Worm (Caenorhabditis elegans) whole organism, young adult: ENCODE measurements around the gene dyf-7.
A peak's percentile ranks its signal among the peaks of the same experiment; 100 is the strongest.
"Not testable (repeated sequence)": the region's sequence is repeated elsewhere in the genome, so short reads cannot be mapped to it uniquely, and the experiment has no call there.

Source experiments
- B0035.1 ChIP-seq: sonication (generic microtip); optimal IDR thresholded peaks from 2 replicates; lab custom pipeline; 2016; ENCODE audit warnings: missing genetic modification characterization, mild to moderate bottlenecking, missing compliant biosample characterization, missing genotype, missing genetic modification reagents
- D2030.7 ChIP-seq: fragments of 200-800 bp; sonication (Bioruptor generic); IDR thresholded peaks from 2 replicates; pipeline ENCODE4 v1.3.6; 2022; ENCODE audit warnings: missing genetic modification reagents, missing genetic modification characterization, missing compliant biosample characterization
- F22D6.2 ChIP-seq: sonication (generic microtip); optimal IDR thresholded peaks from 2 replicates; lab custom pipeline; 2016; ENCODE audit warnings: mild to moderate bottlenecking, missing genetic modification characterization, missing compliant biosample characterization
- F37B4.10 ChIP-seq: fragments of 200-800 bp; sonication (Bioruptor generic); IDR thresholded peaks from 2 replicates; pipeline ENCODE4 v1.3.6; 2022; ENCODE audit warnings: missing genetic modification characterization, missing compliant biosample characterization
- F39B2.1 ChIP-seq: fragments of 200-800 bp; sonication (Bioruptor generic); IDR thresholded peaks from 2 replicates; pipeline ENCODE4 v1.3.6; 2022; ENCODE audit warnings: missing genetic modification reagents, missing genetic modification characterization, missing compliant biosample characterization
- F57C9.4 ChIP-seq: sonication (generic microtip); optimal IDR thresholded peaks from 2 replicates; lab custom pipeline; 2017; ENCODE audit warnings: mild to moderate bottlenecking, missing genetic modification characterization, missing compliant biosample characterization
- K11D2.4 ChIP-seq: fragments of 200-800 bp; sonication (Bioruptor generic); IDR thresholded peaks from 2 replicates; pipeline ENCODE4 v1.3.6; 2022; ENCODE audit warnings: missing genetic modification reagents, missing genetic modification characterization, missing compliant biosample characterization
- K12H6.12 ChIP-seq: fragments of 200-800 bp; sonication (Bioruptor generic); optimal IDR thresholded peaks from 2 replicates; lab custom pipeline; 2018; ENCODE audit warnings: mild to moderate bottlenecking, missing genetic modification characterization, missing compliant biosample characterization
- Y67H2A.10 ChIP-seq: fragments of 200-800 bp; sonication (Bioruptor generic); conservative IDR thresholded peaks from 2 replicates; pipeline ENCODE4 v1.3.6; 2022; ENCODE audit warnings: missing genetic modification reagents, missing genetic modification characterization, missing compliant biosample characterization
- Y79H2A.3 ChIP-seq: fragments of 200-800 bp; sonication (Bioruptor generic); conservative IDR thresholded peaks from 2 replicates; pipeline ENCODE4 v1.3.6; 2022; ENCODE audit warnings: missing genetic modification reagents, missing genetic modification characterization, missing compliant biosample characterization
- Y95B8A.8 ChIP-seq: fragments of 200-800 bp; sonication (Bioruptor generic); IDR thresholded peaks from 2 replicates; pipeline ENCODE4 v1.3.6; 2022; ENCODE audit warnings: missing genetic modification reagents, missing genetic modification characterization, missing compliant biosample characterization
- ama-1 ChIP-seq, 3 experiments: fragments of 150-350 bp in 1 of 3; sonication (generic microtip) in 2 of 3; optimal IDR thresholded peaks; 2 replicates each; lab custom pipeline; 2014 to 2018; ENCODE audit warnings: missing biosample characterization in 2 of 3, missing genetic modification characterization in 2 of 3, missing genetic modification reagents in 2 of 3
- aptf-3 ChIP-seq: fragments of 200-800 bp; sonication (Bioruptor generic); IDR thresholded peaks from 2 replicates; pipeline ENCODE4 v1.3.6; 2022; ENCODE audit warnings: missing genetic modification characterization, missing compliant biosample characterization
- atf-7 ChIP-seq: sonication (generic microtip); optimal IDR thresholded peaks from 2 replicates; lab custom pipeline; 2017; ENCODE audit warnings: mild to moderate bottlenecking, missing genetic modification characterization, missing compliant biosample characterization
- bed-2 ChIP-seq: fragments of 200-800 bp; sonication (Bioruptor generic); IDR thresholded peaks from 2 replicates; pipeline ENCODE4 v1.3.6; 2022; ENCODE audit warnings: missing genetic modification reagents, missing genetic modification characterization, missing compliant biosample characterization
- cebp-2 ChIP-seq: fragments of 200-800 bp; sonication (Bioruptor generic); IDR thresholded peaks from 2 replicates; pipeline ENCODE4 v1.3.6; 2022; ENCODE audit warnings: missing genetic modification characterization, missing compliant biosample characterization
- ceh-58 ChIP-seq: fragments of 200-800 bp; sonication (Bioruptor generic); IDR thresholded peaks from 2 replicates; pipeline ENCODE4 v1.3.6; 2022; ENCODE audit warnings: missing genetic modification characterization, missing compliant biosample characterization
- egrh-3 ChIP-seq: fragments of 200-800 bp; sonication (Bioruptor generic); IDR thresholded peaks from 2 replicates; pipeline ENCODE4 v1.3.6; 2022; ENCODE audit warnings: missing genetic modification reagents, missing genetic modification characterization, missing compliant biosample characterization
- fkh-3 ChIP-seq: sonication (generic microtip); optimal IDR thresholded peaks from 2 replicates; lab custom pipeline; 2016; ENCODE audit warnings: mild to moderate bottlenecking, missing genetic modification characterization, missing compliant biosample characterization
- gei-17 ChIP-seq: fragments of 200-800 bp; sonication (Bioruptor generic); optimal IDR thresholded peaks from 2 replicates; lab custom pipeline; 2018; ENCODE audit warnings: mild to moderate bottlenecking, missing genetic modification characterization, missing compliant biosample characterization
- him-1 ChIP-seq: sonication (generic microtip); optimal IDR thresholded peaks from 2 replicates; lab custom pipeline; 2016; ENCODE audit warnings: missing genotype, missing genetic modification reagents, missing genetic modification characterization, missing compliant biosample characterization
- hlh-26 ChIP-seq: fragments of 200-800 bp; sonication (Bioruptor generic); conservative IDR thresholded peaks from 2 replicates; pipeline ENCODE4 v1.3.6; 2022; ENCODE audit warnings: missing genetic modification reagents, missing genetic modification characterization, missing compliant biosample characterization
- hmg-1.2 ChIP-seq: fragments of 200-800 bp; sonication (Bioruptor generic); IDR thresholded peaks from 2 replicates; pipeline ENCODE4 v1.3.6; 2022; ENCODE audit warnings: missing genetic modification reagents, missing genetic modification characterization, missing compliant biosample characterization
- hrde-1 ChIP-seq: sonication (generic microtip); optimal IDR thresholded peaks from 2 replicates; lab custom pipeline; 2016; ENCODE audit warnings: missing genetic modification characterization, mild to moderate bottlenecking, missing compliant biosample characterization, moderate library complexity, missing genotype, missing genetic modification reagents, borderline replicate concordance
- let-526 ChIP-seq: fragments of 200-800 bp; sonication (Bioruptor generic); IDR thresholded peaks from 2 replicates; pipeline ENCODE4 v1.3.6; 2022; ENCODE audit warnings: missing genetic modification reagents, missing genetic modification characterization, missing compliant biosample characterization
- let-607 ChIP-seq, 2 experiments: fragments of 200-800 bp in 1 of 2; sonication (Bioruptor generic) in 1 of 2; sonication (generic microtip) in 1 of 2; optimal IDR thresholded peaks; 2 replicates each; lab custom pipeline; 2016 to 2018; ENCODE audit warnings: mild to moderate bottlenecking in 2 of 2, missing compliant biosample characterization in 2 of 2, missing genetic modification characterization in 2 of 2, moderate library complexity in 2 of 2, missing genotype in 1 of 2
- lin-26 ChIP-seq: fragments of 200-800 bp; sonication (Bioruptor generic); IDR thresholded peaks from 2 replicates; pipeline ENCODE4 v1.3.6; 2022; ENCODE audit warnings: missing genetic modification reagents, missing genetic modification characterization, missing compliant biosample characterization
- lin-35 ChIP-seq, 3 experiments: fragments of 150-350 bp in 2 of 3; sonication (generic microtip) in 1 of 3; optimal IDR thresholded peaks; 2 replicates each; lab custom pipeline; 2014 to 2018; ENCODE audit warnings: missing biosample characterization in 3 of 3, missing genetic modification characterization in 3 of 3, missing genetic modification reagents in 3 of 3
- lin-54 ChIP-seq: fragments of 200-800 bp; sonication (Bioruptor generic); optimal IDR thresholded peaks from 2 replicates; lab custom pipeline; 2018; ENCODE audit warnings: mild to moderate bottlenecking, missing genetic modification characterization, missing compliant biosample characterization
- lir-1 ChIP-seq: fragments of 200-800 bp; sonication (Bioruptor generic); conservative IDR thresholded peaks from 2 replicates; pipeline ENCODE4 v1.3.6; 2022; ENCODE audit warnings: missing genetic modification reagents, missing genetic modification characterization, missing compliant biosample characterization
- lsy-27 ChIP-seq: sonication (generic microtip); optimal IDR thresholded peaks from 2 replicates; lab custom pipeline; 2017; ENCODE audit warnings: missing genetic modification characterization, mild to moderate bottlenecking, missing compliant biosample characterization, antibody characterized with exemption, missing genotype, borderline replicate concordance; ENCODE audit not compliant: insufficient read depth
- madf-10 ChIP-seq: sonication (generic microtip); optimal IDR thresholded peaks from 2 replicates; lab custom pipeline; 2016; ENCODE audit warnings: mild to moderate bottlenecking, missing genetic modification characterization, missing compliant biosample characterization
- madf-3 ChIP-seq: fragments of 200-800 bp; sonication (Bioruptor generic); IDR thresholded peaks from 2 replicates; pipeline ENCODE4 v1.3.6; 2022; ENCODE audit warnings: missing genetic modification reagents, missing genetic modification characterization, missing compliant biosample characterization
- madf-6 ChIP-seq: fragments of 200-800 bp; sonication (Bioruptor generic); IDR thresholded peaks from 2 replicates; pipeline ENCODE4 v1.3.6; 2022; ENCODE audit warnings: missing genetic modification reagents, missing genetic modification characterization, missing compliant biosample characterization
- mel-28 ChIP-seq: sonication (generic microtip); optimal IDR thresholded peaks from 2 replicates; lab custom pipeline; 2016; ENCODE audit warnings: borderline replicate concordance, mild to moderate bottlenecking, missing genetic modification characterization, missing compliant biosample characterization
- mes-4 ChIP-seq: sonication (generic microtip); optimal IDR thresholded peaks from 2 replicates; lab custom pipeline; 2016; ENCODE audit warnings: missing genotype, missing genetic modification characterization, missing compliant biosample characterization
- mxl-1 ChIP-seq: sonication (generic microtip); optimal IDR thresholded peaks from 2 replicates; lab custom pipeline; 2016; ENCODE audit warnings: missing genetic modification characterization, missing compliant biosample characterization
- nfya-2 ChIP-seq: fragments of 200-800 bp; sonication (Bioruptor generic); IDR thresholded peaks from 2 replicates; pipeline ENCODE4 v1.3.6; 2022; ENCODE audit warnings: missing genetic modification reagents, missing genetic modification characterization, missing compliant biosample characterization
- nhr-80 ChIP-seq: sonication (generic microtip); optimal IDR thresholded peaks from 2 replicates; lab custom pipeline; 2016; ENCODE audit warnings: missing genetic modification characterization, missing compliant biosample characterization
- nhr-90 ChIP-seq: sonication (generic microtip); optimal IDR thresholded peaks from 2 replicates; lab custom pipeline; 2016; ENCODE audit warnings: missing genotype, mild to moderate bottlenecking, missing genetic modification characterization, missing compliant biosample characterization
- sptf-2 ChIP-seq: fragments of 200-800 bp; sonication (Bioruptor generic); optimal IDR thresholded peaks from 2 replicates; lab custom pipeline; 2018; ENCODE audit warnings: mild to moderate bottlenecking, missing genetic modification characterization, missing compliant biosample characterization
- unc-130 ChIP-seq: sonication (generic microtip); optimal IDR thresholded peaks from 2 replicates; lab custom pipeline; 2016; ENCODE audit warnings: missing genetic modification reagents, missing genetic modification characterization, missing compliant biosample characterization
- zfh-2 ChIP-seq: fragments of 200-800 bp; sonication (Bioruptor generic); conservative IDR thresholded peaks from 2 replicates; pipeline ENCODE4 v1.3.6; 2022; ENCODE audit warnings: missing genetic modification reagents, missing genetic modification characterization, missing compliant biosample characterization
- ztf-18 ChIP-seq: sonication (generic microtip); optimal IDR thresholded peaks from 2 replicates; lab custom pipeline; 2016; ENCODE audit warnings: missing genotype, mild to moderate bottlenecking, missing genetic modification characterization, missing compliant biosample characterization
- ztf-26 ChIP-seq: sonication (generic microtip); optimal IDR thresholded peaks from 2 replicates; lab custom pipeline; 2017; ENCODE audit warnings: missing genetic modification characterization, missing compliant biosample characterization
- ztf-28 ChIP-seq: fragments of 200-800 bp; sonication (Bioruptor generic); IDR thresholded peaks from 2 replicates; pipeline ENCODE4 v1.3.6; 2022; ENCODE audit warnings: missing genetic modification reagents, missing genetic modification characterization, missing compliant biosample characterization
- ztf-3 ChIP-seq: fragments of 200-800 bp; sonication (Bioruptor generic); optimal IDR thresholded peaks from 2 replicates; lab custom pipeline; 2018; ENCODE audit warnings: mild to moderate bottlenecking, missing genetic modification characterization, missing compliant biosample characterization
- ztf-6 ChIP-seq: fragments of 200-800 bp; sonication (Bioruptor generic); IDR thresholded peaks from 2 replicates; pipeline ENCODE4 v1.3.6; 2022; ENCODE audit warnings: missing genetic modification reagents, missing genetic modification characterization, missing compliant biosample characterization

Gene dyf-7

DNA sequence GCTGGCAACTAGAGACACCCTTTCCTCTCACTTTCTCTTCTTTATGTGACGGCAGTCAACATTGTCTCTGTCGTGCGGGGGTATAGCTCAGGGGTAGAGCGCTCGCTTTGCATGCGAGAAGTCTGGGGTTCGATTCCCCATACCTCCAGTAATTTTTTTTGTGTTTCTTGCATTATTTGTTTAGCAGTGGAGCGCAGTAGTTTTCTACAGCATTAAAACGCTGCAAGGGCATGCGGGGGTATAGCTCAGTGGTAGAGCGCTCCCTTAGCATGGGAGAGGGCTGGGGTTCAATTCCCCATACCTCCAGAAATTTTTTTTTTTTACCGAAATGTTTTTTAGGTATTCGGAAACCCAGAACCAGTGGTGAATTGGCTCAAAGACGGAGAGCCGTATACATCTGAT lies 45.1 kb downstream of the dyf-7 start (continued):
- TF ChIP-seq ztf-26 (tag; lab: Kevin White, UChicago): peak; percentile 95
- TF ChIP-seq cebp-2 (GFP tag; lab: Robert Waterston, UW): peak; percentile 98
- peak; percentile 94 for TF ChIP-seq hmg-1.2 (GFP tag; lab: Robert Waterston, UW)
- peak; percentile 91; the same call in 1 of the 2 replicates for TF ChIP-seq F37B4.10 (GFP tag; lab: Robert Waterston, UW)
- TF ChIP-seq K12H6.12 (tag; lab: Kevin White, UChicago): peak; percentile 86
- TF ChIP-seq madf-10 (tag; lab: Kevin White, UChicago): peak; percentile 93
- peak; percentile 92 for TF ChIP-seq Y95B8A.8 (GFP tag; lab: Robert Waterston, UW)
- peak; percentile 80 for TF ChIP-seq madf-3 (GFP tag; lab: Robert Waterston, UW)
- peak; percentile 85 for TF ChIP-seq B0035.1 (tag; lab: Kevin White, UChicago)
- TF ChIP-seq K11D2.4 (GFP tag; lab: Robert Waterston, UW): peak; percentile 94
- TF ChIP-seq F39B2.1: peak; percentile 89
- TF ChIP-seq ceh-58 (GFP tag; lab: Robert Waterston, UW): peak; percentile 96; the same call in 1 of the 2 replicates
- peak in 2 of 3 experiments; percentile 50 to 85 for TF ChIP-seq lin-35 (GFP tag; optimal IDR thresholded peaks at IDR 0.05; lab: Kevin White, UChicago)
- peak; percentile 77 for TF ChIP-seq egrh-3
- TF ChIP-seq D2030.7 (GFP tag; lab: Robert Waterston, UW): peak; percentile 97
- TF ChIP-seq lir-1 (GFP tag; lab: Robert Waterston, UW): peak; percentile 80
- TF ChIP-seq ztf-28 (GFP tag; lab: Robert Waterston, UW): peak; percentile 96
- TF ChIP-seq mel-28 (tag; lab: Kevin White, UChicago): peak; percentile 82
- TF ChIP-seq sptf-2 (GFP tag; lab: Kevin White, UChicago): peak; percentile 98
- TF ChIP-seq Y79H2A.3 (GFP tag; lab: Robert Waterston, UW): peak; percentile 85
- peak; percentile 98 for TF ChIP-seq fkh-3 (tag; lab: Kevin White, UChicago)
- TF ChIP-seq nfya-2: 0 out of 2 replicates have a peak, but pooled peaks have one; percentile 76
- TF ChIP-seq let-607 (tag; optimal IDR thresholded peaks at IDR 0.05; lab: Kevin White, UChicago): peak; percentile 73 to 87
- TF ChIP-seq nhr-80 (tag; lab: Kevin White, UChicago): peak; percentile 71
- peak; percentile 92 for TF ChIP-seq let-526 (GFP tag; lab: Robert Waterston, UW)
- TF ChIP-seq hlh-26 (GFP tag; lab: Robert Waterston, UW): peak; percentile 52; the same call in 1 of the 2 replicates
- TF ChIP-seq madf-6 (GFP tag; lab: Robert Waterston, UW): peak; percentile 80
- TF ChIP-seq lin-54 (GFP tag; lab: Kevin White, UChicago): peak; percentile 79
- TF ChIP-seq mes-4: peak; percentile 94
- TF ChIP-seq unc-130 (GFP tag; lab: Kevin White, UChicago): peak; percentile 87
- TF ChIP-seq nhr-90 (tag; lab: Kevin White, UChicago): peak; percentile 97
- TF ChIP-seq lin-26: peak; percentile 99
- not testable (repeated sequence) for TF ChIP-seq ama-1 (optimal IDR thresholded peaks at IDR 0.05; lab: Kevin White, UChicago)
- TF ChIP-seq ama-1 (GFP tag; optimal IDR thresholded peaks at IDR 0.05; lab: Kevin White, UChicago): peak in 1 of 2 experiments; percentile 83
- TF ChIP-seq mxl-1 (tag; lab: Kevin White, UChicago): peak; percentile 95
- TF ChIP-seq ztf-6 (GFP tag; lab: Robert Waterston, UW): peak; percentile 87
- peak; percentile 98 for TF ChIP-seq him-1 (tag; lab: Kevin White, UChicago)
- TF ChIP-seq lsy-27 (tag; lab: Kevin White, UChicago): peak; percentile 81
- peak; percentile 98 for TF ChIP-seq aptf-3
- peak; percentile 86 for TF ChIP-seq zfh-2 (GFP tag; lab: Robert Waterston, UW)
- TF ChIP-seq bed-2 (GFP tag; lab: Robert Waterston, UW): peak; percentile 78
- TF ChIP-seq ztf-18: peak; percentile 83
- TF ChIP-seq F57C9.4 (tag; lab: Kevin White, UChicago): peak; percentile 94
- TF ChIP-seq F22D6.2: peak; percentile 57
- peak; percentile 87 for TF ChIP-seq atf-7 (tag; lab: Kevin White, UChicago)
- peak; percentile 89 for TF ChIP-seq gei-17
- peak; percentile 80; the same call in 1 of the 2 replicates for TF ChIP-seq Y67H2A.10 (GFP tag; lab: Robert Waterston, UW)
- TF ChIP-seq hrde-1 (tag; lab: Kevin White, UChicago): peak; percentile 95
- peak; percentile 55 for TF ChIP-seq ztf-3 (GFP tag; lab: Kevin White, UChicago)
